Worm (Caenorhabditis elegans) whole organism, young adult: ENCODE results near the gene nra-1.
A peak's percentile ranks its signal among the peaks of the same experiment; 100 is the strongest.

ENCODE experiments used
- B0035.1 ChIP-seq: sonication (generic microtip); optimal IDR thresholded peaks from 2 replicates; lab custom pipeline; 2016; ENCODE audit warnings: missing genetic modification characterization, mild to moderate bottlenecking, missing compliant biosample characterization, missing genotype, missing genetic modification reagents
- F23B12.7 ChIP-seq: sonication (generic microtip); optimal IDR thresholded peaks from 2 replicates; lab custom pipeline; 2017; ENCODE audit warnings: missing genetic modification characterization, mild to moderate bottlenecking, missing compliant biosample characterization, antibody characterized with exemption, moderate library complexity; ENCODE audit not compliant: insufficient read depth
- F33H1.4 ChIP-seq: fragments of 200-800 bp; sonication (Bioruptor generic); IDR thresholded peaks from 2 replicates; pipeline ENCODE4 v1.3.6; 2022; ENCODE audit warnings: missing genetic modification reagents, missing genetic modification characterization, missing compliant biosample characterization
- F49E8.2 ChIP-seq: sonication (generic microtip); optimal IDR thresholded peaks from 3 replicates; lab custom pipeline; 2017; ENCODE audit warnings: missing genetic modification characterization, mild to moderate bottlenecking, missing compliant biosample characterization, antibody characterized with exemption, moderate library complexity; ENCODE audit not compliant: insufficient read depth
- F57A8.1 ChIP-seq: fragments of 200-800 bp; sonication (Bioruptor generic); optimal IDR thresholded peaks from 2 replicates; lab custom pipeline; 2018; ENCODE audit warnings: mild to moderate bottlenecking, missing genetic modification characterization, moderate library complexity, missing compliant biosample characterization
- T07F8.4 ChIP-seq: sonication (generic microtip); optimal IDR thresholded peaks from 2 replicates; lab custom pipeline; 2016; ENCODE audit warnings: mild to moderate bottlenecking, missing genetic modification characterization, moderate library complexity, missing compliant biosample characterization
- T26A5.8 ChIP-seq: sonication (generic microtip); optimal IDR thresholded peaks from 2 replicates; lab custom pipeline; 2016; ENCODE audit warnings: missing genetic modification characterization, missing compliant biosample characterization
- Y53G8AR.9 ChIP-seq: fragments of 200-800 bp; sonication (Bioruptor generic); conservative IDR thresholded peaks from 2 replicates; pipeline ENCODE4 v1.3.6; 2022; ENCODE audit warnings: missing genetic modification reagents, missing genetic modification characterization, missing compliant biosample characterization
- Y56A3A.18 ChIP-seq: fragments of 200-800 bp; sonication (Bioruptor generic); IDR thresholded peaks from 2 replicates; pipeline ENCODE4 v1.3.6; 2022; ENCODE audit warnings: missing genetic modification reagents, missing genetic modification characterization, missing compliant biosample characterization
- Y67H2A.10 ChIP-seq: fragments of 200-800 bp; sonication (Bioruptor generic); conservative IDR thresholded peaks from 2 replicates; pipeline ENCODE4 v1.3.6; 2022; ENCODE audit warnings: missing genetic modification reagents, missing genetic modification characterization, missing compliant biosample characterization
- Y95B8A.8 ChIP-seq: fragments of 200-800 bp; sonication (Bioruptor generic); IDR thresholded peaks from 2 replicates; pipeline ENCODE4 v1.3.6; 2022; ENCODE audit warnings: missing genetic modification reagents, missing genetic modification characterization, missing compliant biosample characterization
- aptf-2 ChIP-seq: fragments of 200-800 bp; sonication (Bioruptor generic); conservative IDR thresholded peaks from 2 replicates; pipeline ENCODE4 v1.3.6; 2022; ENCODE audit warnings: missing genetic modification reagents, missing genetic modification characterization, missing compliant biosample characterization
- atf-7 ChIP-seq: sonication (generic microtip); optimal IDR thresholded peaks from 2 replicates; lab custom pipeline; 2017; ENCODE audit warnings: mild to moderate bottlenecking, missing genetic modification characterization, missing compliant biosample characterization
- attf-5 ChIP-seq: fragments of 200-800 bp; sonication (Bioruptor generic); optimal IDR thresholded peaks from 2 replicates; lab custom pipeline; 2018; ENCODE audit warnings: mild to moderate bottlenecking, missing genetic modification characterization, missing compliant biosample characterization
- attf-6 ChIP-seq: fragments of 200-800 bp; sonication (Bioruptor generic); IDR thresholded peaks from 2 replicates; pipeline ENCODE4 v1.3.6; 2022; ENCODE audit warnings: missing genetic modification reagents, missing genetic modification characterization, missing compliant biosample characterization
- bed-1 ChIP-seq: fragments of 200-800 bp; sonication (Bioruptor generic); IDR thresholded peaks from 2 replicates; pipeline ENCODE4 v1.3.6; 2022; ENCODE audit warnings: missing genetic modification reagents, missing genetic modification characterization, missing compliant biosample characterization
- cebp-2 ChIP-seq: fragments of 200-800 bp; sonication (Bioruptor generic); IDR thresholded peaks from 2 replicates; pipeline ENCODE4 v1.3.6; 2022; ENCODE audit warnings: missing genetic modification characterization, missing compliant biosample characterization
- ceh-100 ChIP-seq: fragments of 200-800 bp; sonication (Bioruptor generic); IDR thresholded peaks from 2 replicates; pipeline ENCODE4 v1.3.6; 2022; ENCODE audit warnings: missing genetic modification reagents, missing genetic modification characterization, missing compliant biosample characterization
- ceh-40 ChIP-seq: fragments of 200-800 bp; sonication (Bioruptor generic); IDR thresholded peaks from 2 replicates; pipeline ENCODE4 v1.3.6; 2022; ENCODE audit warnings: missing genetic modification characterization, missing compliant biosample characterization
- ceh-91 ChIP-seq: fragments of 200-800 bp; sonication (Bioruptor generic); IDR thresholded peaks from 2 replicates; pipeline ENCODE4 v1.3.6; 2022; ENCODE audit warnings: missing genetic modification reagents, missing genetic modification characterization, missing compliant biosample characterization
- dpl-1 ChIP-seq: fragments of 150-350 bp; optimal IDR thresholded peaks from 2 replicates; lab custom pipeline; 2014; ENCODE audit warnings: missing biosample characterization, missing genetic modification reagents, missing genetic modification characterization
- ekl-4 ChIP-seq: fragments of 200-800 bp; sonication (Bioruptor generic); IDR thresholded peaks from 2 replicates; pipeline ENCODE4 v1.3.6; 2022; ENCODE audit warnings: missing genetic modification reagents, missing genetic modification characterization, missing compliant biosample characterization
- fkh-3 ChIP-seq: sonication (generic microtip); optimal IDR thresholded peaks from 2 replicates; lab custom pipeline; 2016; ENCODE audit warnings: mild to moderate bottlenecking, missing genetic modification characterization, missing compliant biosample characterization
- gei-17 ChIP-seq: fragments of 200-800 bp; sonication (Bioruptor generic); optimal IDR thresholded peaks from 2 replicates; lab custom pipeline; 2018; ENCODE audit warnings: mild to moderate bottlenecking, missing genetic modification characterization, missing compliant biosample characterization
- hrde-1 ChIP-seq: sonication (generic microtip); optimal IDR thresholded peaks from 2 replicates; lab custom pipeline; 2016; ENCODE audit warnings: missing genetic modification characterization, mild to moderate bottlenecking, missing compliant biosample characterization, moderate library complexity, missing genotype, missing genetic modification reagents, borderline replicate concordance
- hsf-1 ChIP-seq: fragments of 200-800 bp; sonication (Bioruptor generic); IDR thresholded peaks from 2 replicates; pipeline ENCODE4 v1.3.6; 2022; ENCODE audit warnings: missing genetic modification reagents, missing genetic modification characterization, missing compliant biosample characterization
- let-526 ChIP-seq: fragments of 200-800 bp; sonication (Bioruptor generic); IDR thresholded peaks from 2 replicates; pipeline ENCODE4 v1.3.6; 2022; ENCODE audit warnings: missing genetic modification reagents, missing genetic modification characterization, missing compliant biosample characterization
- lin-26 ChIP-seq: fragments of 200-800 bp; sonication (Bioruptor generic); IDR thresholded peaks from 2 replicates; pipeline ENCODE4 v1.3.6; 2022; ENCODE audit warnings: missing genetic modification reagents, missing genetic modification characterization, missing compliant biosample characterization
- lin-35 ChIP-seq, 3 experiments: fragments of 150-350 bp in 2 of 3; sonication (generic microtip) in 1 of 3; optimal IDR thresholded peaks; 2 replicates each; lab custom pipeline; 2014 to 2018; ENCODE audit warnings: missing biosample characterization in 3 of 3, missing genetic modification characterization in 3 of 3, missing genetic modification reagents in 3 of 3
- lsy-27 ChIP-seq: sonication (generic microtip); optimal IDR thresholded peaks from 2 replicates; lab custom pipeline; 2017; ENCODE audit warnings: missing genetic modification characterization, mild to moderate bottlenecking, missing compliant biosample characterization, antibody characterized with exemption, missing genotype, borderline replicate concordance; ENCODE audit not compliant: insufficient read depth
- mcd-1 ChIP-seq: fragments of 200-800 bp; sonication (Bioruptor generic); IDR thresholded peaks from 2 replicates; pipeline ENCODE4 v1.3.6; 2022; ENCODE audit warnings: missing genetic modification reagents, missing genetic modification characterization, missing compliant biosample characterization
- nhr-120 ChIP-seq: fragments of 200-800 bp; sonication (Bioruptor generic); IDR thresholded peaks from 2 replicates; pipeline ENCODE4 v1.3.6; 2022; ENCODE audit warnings: missing genetic modification characterization, missing compliant biosample characterization
- nhr-179 ChIP-seq: sonication (generic microtip); optimal IDR thresholded peaks from 2 replicates; lab custom pipeline; 2016; ENCODE audit warnings: mild to moderate bottlenecking, missing genetic modification characterization, missing compliant biosample characterization
- nhr-90 ChIP-seq: sonication (generic microtip); optimal IDR thresholded peaks from 2 replicates; lab custom pipeline; 2016; ENCODE audit warnings: missing genotype, mild to moderate bottlenecking, missing genetic modification characterization, missing compliant biosample characterization
- pbrm-1 ChIP-seq: fragments of 200-800 bp; sonication (Bioruptor generic); IDR thresholded peaks from 2 replicates; pipeline ENCODE4 v1.3.6; 2022; ENCODE audit warnings: missing genetic modification reagents, missing genetic modification characterization, missing compliant biosample characterization
- rec-8 ChIP-seq, 2 experiments: sonication (generic microtip); optimal IDR thresholded peaks; 2 replicates each; lab custom pipeline; 2016; ENCODE audit warnings: mild to moderate bottlenecking in 2 of 2, missing genetic modification characterization in 2 of 2, missing genetic modification reagents in 2 of 2, missing genotype in 2 of 2, missing biosample characterization in 1 of 2, missing compliant biosample characterization in 1 of 2, moderate library complexity in 1 of 2
- repo-1 ChIP-seq: sonication (generic microtip); optimal IDR thresholded peaks from 2 replicates; lab custom pipeline; 2017; ENCODE audit warnings: mild to moderate bottlenecking, missing genetic modification characterization, missing compliant biosample characterization
- rpc-1 ChIP-seq, 2 experiments: fragments of 150-350 bp in 1 of 2; sonication (generic microtip) in 1 of 2; optimal IDR thresholded peaks; 2 replicates each; lab custom pipeline; 2014 to 2018; ENCODE audit warnings: missing biosample characterization in 1 of 2, missing genetic modification characterization in 1 of 2, missing genetic modification reagents in 1 of 2, missing genotype in 1 of 2
- sdz-38 ChIP-seq: sonication (generic microtip); optimal IDR thresholded peaks from 2 replicates; lab custom pipeline; 2016; ENCODE audit warnings: missing genotype, missing genetic modification characterization, missing compliant biosample characterization
- sea-2 ChIP-seq: fragments of 200-800 bp; sonication (Bioruptor generic); IDR thresholded peaks from 2 replicates; pipeline ENCODE4 v1.3.6; 2022; ENCODE audit warnings: missing genetic modification characterization, missing compliant biosample characterization
- snpc-1.3 ChIP-seq: sonication (generic microtip); optimal IDR thresholded peaks from 2 replicates; lab custom pipeline; 2017; ENCODE audit warnings: missing genetic modification characterization, mild to moderate bottlenecking, missing compliant biosample characterization, antibody characterized with exemption, moderate library complexity, missing genotype, missing genetic modification reagents; ENCODE audit not compliant: insufficient read depth
- somi-1 ChIP-seq: fragments of 200-800 bp; sonication (Bioruptor generic); optimal IDR thresholded peaks from 2 replicates; lab custom pipeline; 2018; ENCODE audit warnings: mild to moderate bottlenecking, missing genetic modification characterization, missing compliant biosample characterization
- sptf-2 ChIP-seq: fragments of 200-800 bp; sonication (Bioruptor generic); optimal IDR thresholded peaks from 2 replicates; lab custom pipeline; 2018; ENCODE audit warnings: mild to moderate bottlenecking, missing genetic modification characterization, missing compliant biosample characterization
- tbp1 ChIP-seq: fragments of 200-800 bp; sonication (Bioruptor generic); optimal IDR thresholded peaks from 2 replicates; lab custom pipeline; 2018; ENCODE audit warnings: mild to moderate bottlenecking, missing genetic modification characterization, missing compliant biosample characterization
- tbx-9 ChIP-seq: sonication (generic microtip); optimal IDR thresholded peaks from 2 replicates; lab custom pipeline; 2016; ENCODE audit warnings: borderline replicate concordance, missing genetic modification characterization, inconsistent platforms, missing compliant biosample characterization
- xnd-1 ChIP-seq: sonication (generic microtip); optimal IDR thresholded peaks from 2 replicates; lab custom pipeline; 2016; ENCODE audit warnings: missing genotype, missing genetic modification reagents, missing genetic modification characterization, missing compliant biosample characterization
- ztf-26 ChIP-seq: sonication (generic microtip); optimal IDR thresholded peaks from 2 replicates; lab custom pipeline; 2017; ENCODE audit warnings: missing genetic modification characterization, missing compliant biosample characterization

The nra-1 gene

ce11 chrIV:17278363-17278762, 5.6 kb downstream of the nra-1 start (continued):
- peak; percentile 80 for TF ChIP-seq rpc-1 (optimal IDR thresholded peaks at IDR 0.05; lab: Kevin White, UChicago)
- no peak for TF ChIP-seq rpc-1 (tag; optimal IDR thresholded peaks at IDR 0.05; lab: Kevin White, UChicago)
- TF ChIP-seq sea-2 (GFP tag; lab: Robert Waterston, UW): peak; percentile 73; the same call in 1 of the 2 replicates
- TF ChIP-seq nhr-90 (tag; lab: Kevin White, UChicago): peak; percentile 64
- peak; percentile 94 for TF ChIP-seq Y95B8A.8 (GFP tag; lab: Robert Waterston, UW)
- peak; percentile 98 for TF ChIP-seq pbrm-1 (GFP tag; lab: Robert Waterston, UW)
- no peak for TF ChIP-seq F57A8.1 (GFP tag; lab: Kevin White, UChicago)
- 0 out of 2 replicates have a peak, but pooled peaks have one; percentile 77 for TF ChIP-seq cebp-2 (GFP tag; lab: Robert Waterston, UW)
- peak; percentile 98 for TF ChIP-seq somi-1 (GFP tag; lab: Kevin White, UChicago)
- peak; percentile 96 for TF ChIP-seq atf-7 (tag; lab: Kevin White, UChicago)
- peak in 2 of 3 experiments; percentile 85 to 89 for TF ChIP-seq lin-35 (GFP tag; optimal IDR thresholded peaks at IDR 0.05; lab: Kevin White, UChicago)
- TF ChIP-seq hsf-1 (GFP tag; lab: Robert Waterston, UW): peak; percentile 100
- peak; percentile 97 for TF ChIP-seq ekl-4
- 0 out of 2 replicates have a peak, but pooled peaks have one; percentile 38 for TF ChIP-seq Y56A3A.18 (GFP tag; lab: Robert Waterston, UW)
- no peak for TF ChIP-seq F23B12.7 (tag; lab: Kevin White, UChicago)
- TF ChIP-seq xnd-1: peak; percentile 57
- TF ChIP-seq F33H1.4: peak; percentile 73
- peak; percentile 88 for TF ChIP-seq gei-17
- peak; percentile 61 for TF ChIP-seq snpc-1.3 (tag; lab: Kevin White, UChicago)
- peak; percentile 45 for TF ChIP-seq dpl-1 (GFP tag; lab: Kevin White, UChicago)
- peak; percentile 80 for TF ChIP-seq tbp1 (GFP tag; lab: Kevin White, UChicago)
- peak; percentile 97 for TF ChIP-seq Y67H2A.10 (GFP tag; lab: Robert Waterston, UW)
- peak; percentile 91 for TF ChIP-seq attf-5 (GFP tag; lab: Kevin White, UChicago)
- peak; percentile 90 for TF ChIP-seq attf-6
- TF ChIP-seq T26A5.8 (tag; lab: Kevin White, UChicago): peak; percentile 5
- peak; percentile 97 for TF ChIP-seq ztf-26
- no peak for TF ChIP-seq bed-1
- peak; percentile 97 for TF ChIP-seq repo-1 (tag; lab: Kevin White, UChicago)
- peak; percentile 81 for TF ChIP-seq ceh-100 (GFP tag; lab: Robert Waterston, UW)
- peak; percentile 98 for TF ChIP-seq let-526 (GFP tag; lab: Robert Waterston, UW)
- TF ChIP-seq Y53G8AR.9 (GFP tag; lab: Robert Waterston, UW): peak; percentile 97
- TF ChIP-seq nhr-179 (tag; lab: Kevin White, UChicago): no peak
- peak; percentile 35 for TF ChIP-seq tbx-9 (tag; lab: Kevin White, UChicago)
- TF ChIP-seq lsy-27 (tag; lab: Kevin White, UChicago): peak; percentile 1
- no peak for TF ChIP-seq sdz-38
- no peak for TF ChIP-seq fkh-3
- TF ChIP-seq ceh-40 (GFP tag; lab: Robert Waterston, UW): peak; percentile 71; the same call in 1 of the 2 replicates
- peak; percentile 92 for TF ChIP-seq ceh-91 (GFP tag; lab: Robert Waterston, UW)
- TF ChIP-seq rec-8 (tag; optimal IDR thresholded peaks at IDR 0.05; lab: Kevin White, UChicago): no peak
- TF ChIP-seq hrde-1 (tag; lab: Kevin White, UChicago): peak; percentile 74
- no peak for TF ChIP-seq sptf-2 (GFP tag; lab: Kevin White, UChicago)
- TF ChIP-seq aptf-2 (GFP tag; lab: Robert Waterston, UW): peak; percentile 78
- TF ChIP-seq mcd-1 (GFP tag; lab: Robert Waterston, UW): peak; percentile 92
- peak; percentile 91 for TF ChIP-seq B0035.1 (tag; lab: Kevin White, UChicago)
- TF ChIP-seq T07F8.4: no peak
- peak; percentile 68 for TF ChIP-seq lin-26 (GFP tag; lab: Robert Waterston, UW)
- TF ChIP-seq nhr-120: no peak
- peak; percentile 88 for TF ChIP-seq F49E8.2 (tag; lab: Kevin White, UChicago)
